Worm (Caenorhabditis elegans) whole organism, L1 larva: ENCODE results near the gene C42D4.13.

Experiments
- C04F5.9 ChIP-seq: sonication (generic microtip); optimal IDR thresholded peaks from 2 replicates; lab custom pipeline; 2016; ENCODE audit warnings: missing genetic modification characterization, missing compliant biosample characterization
- C16A3.4 ChIP-seq: fragments of 150-350 bp; optimal IDR thresholded peaks from 2 replicates; lab custom pipeline; 2014; ENCODE audit warnings: missing biosample characterization, missing genetic modification characterization
- C34B4.2 ChIP-seq: sonication (generic microtip); optimal IDR thresholded peaks from 2 replicates; lab custom pipeline; 2017; ENCODE audit warnings: mild to moderate bottlenecking, missing genetic modification characterization, missing compliant biosample characterization
- F16B12.6 ChIP-seq: fragments of 150-350 bp; optimal IDR thresholded peaks from 2 replicates; lab custom pipeline; 2014; ENCODE audit warnings: missing biosample characterization, missing genetic modification characterization
- Y116A8C.19 ChIP-seq: sonication (generic microtip); optimal IDR thresholded peaks from 2 replicates; lab custom pipeline; 2016; ENCODE audit warnings: missing compliant biosample characterization, missing genetic modification characterization, borderline replicate concordance
- aly-2 ChIP-seq: fragments of 150-350 bp; optimal IDR thresholded peaks from 2 replicates; lab custom pipeline; 2014; ENCODE audit warnings: missing biosample characterization, missing genetic modification characterization
- ceh-63 ChIP-seq: fragments of 200-800 bp; sonication (Bioruptor generic); optimal IDR thresholded peaks from 2 replicates; lab custom pipeline; 2018; ENCODE audit warnings: mild to moderate bottlenecking, missing genetic modification characterization, missing compliant biosample characterization
- ceh-82 ChIP-seq, 3 experiments: fragments of 150-350 bp in 1 of 3; sonication (generic microtip) in 2 of 3; optimal IDR thresholded peaks; 2 replicates each; lab custom pipeline; 2014 to 2017; ENCODE audit warnings: missing biosample characterization in 3 of 3, missing genetic modification characterization in 3 of 3
- ceh-88 ChIP-seq: fragments of 200-800 bp; sonication (Bioruptor generic); IDR thresholded peaks from 2 replicates; pipeline ENCODE4 v1.3.6; 2022; ENCODE audit warnings: missing genetic modification characterization, missing compliant biosample characterization
- ceh-90 ChIP-seq: sonication (generic microtip); optimal IDR thresholded peaks from 2 replicates; lab custom pipeline; 2016; ENCODE audit warnings: missing genetic modification characterization, missing compliant biosample characterization
- ces-1 ChIP-seq: fragments of 150-350 bp; optimal IDR thresholded peaks from 2 replicates; lab custom pipeline; 2014; ENCODE audit warnings: missing biosample characterization, missing genetic modification reagents, missing genetic modification characterization
- dpl-1 ChIP-seq, 3 experiments: fragments of 150-350 bp in 2 of 3; sonication (generic microtip) in 1 of 3; optimal IDR thresholded peaks; 2 replicates each; lab custom pipeline; 2014 to 2017; ENCODE audit warnings: missing biosample characterization in 3 of 3, missing genetic modification characterization in 3 of 3, missing genetic modification reagents in 3 of 3
- dsc-1 ChIP-seq: sonication (generic microtip); optimal IDR thresholded peaks from 2 replicates; lab custom pipeline; 2016; ENCODE audit warnings: mild to moderate bottlenecking, missing genetic modification characterization, missing compliant biosample characterization
- efl-1 ChIP-seq, 4 experiments: fragments of 150-350 bp; optimal IDR thresholded peaks in 3 of 4; peaks in 1 of 4; 1 replicate in 1 of 4; 2 replicates in 3 of 4; lab custom pipeline; 2014; ENCODE audit warnings: missing biosample characterization in 2 of 4, missing genetic modification characterization in 2 of 4, missing genetic modification reagents in 2 of 4
- efl-3 ChIP-seq: fragments of 200-800 bp; sonication (Bioruptor generic); optimal IDR thresholded peaks from 2 replicates; lab custom pipeline; 2018; ENCODE audit warnings: mild to moderate bottlenecking, missing genetic modification characterization, missing compliant biosample characterization
- egl-27 ChIP-seq, 2 experiments: fragments of 150-350 bp in 1 of 2; sonication (generic microtip); optimal IDR thresholded peaks; 3 replicates each; lab custom pipeline; 2017 to 2018; ENCODE audit warnings: missing biosample characterization in 2 of 2, missing genetic modification characterization in 2 of 2, missing genetic modification reagents in 2 of 2
- elt-2 ChIP-seq: sonication (generic microtip); optimal IDR thresholded peaks from 2 replicates; lab custom pipeline; 2016; ENCODE audit warnings: missing genetic modification characterization, mild to moderate bottlenecking, inconsistent platforms, missing compliant biosample characterization, missing genetic modification reagents
- ets-5 ChIP-seq: fragments of 200-800 bp; sonication (Bioruptor generic); IDR thresholded peaks from 2 replicates; pipeline ENCODE4 v1.3.6; 2022; ENCODE audit warnings: missing genetic modification characterization, missing compliant biosample characterization
- fkh-10 ChIP-seq: sonication (generic microtip); optimal IDR thresholded peaks from 2 replicates; lab custom pipeline; 2017; ENCODE audit warnings: missing biosample characterization, missing genetic modification reagents, missing genetic modification characterization
- hlh-4 ChIP-seq: sonication (generic microtip); optimal IDR thresholded peaks from 2 replicates; lab custom pipeline; 2016; ENCODE audit warnings: mild to moderate bottlenecking, missing genetic modification characterization, missing compliant biosample characterization
- isw-1 ChIP-seq: fragments of 200-800 bp; sonication (Bioruptor generic); IDR thresholded peaks from 2 replicates; pipeline ENCODE4 v1.3.6; 2022; ENCODE audit warnings: missing genetic modification characterization, missing compliant biosample characterization
- jun-1 ChIP-seq: fragments of 150-350 bp; optimal IDR thresholded peaks from 2 replicates; lab custom pipeline; 2014; ENCODE audit warnings: missing biosample characterization, missing genetic modification reagents, missing genetic modification characterization
- lin-13 ChIP-seq: fragments of 150-350 bp; optimal IDR thresholded peaks from 2 replicates; lab custom pipeline; 2014; ENCODE audit warnings: missing biosample characterization, missing genetic modification reagents, missing genetic modification characterization
- lin-14 ChIP-seq: fragments of 200-800 bp; sonication (Bioruptor generic); optimal IDR thresholded peaks from 2 replicates; lab custom pipeline; 2018; ENCODE audit warnings: mild to moderate bottlenecking, missing genetic modification characterization, moderate library complexity, missing compliant biosample characterization
- lin-35 ChIP-seq, 2 experiments: fragments of 150-350 bp; optimal IDR thresholded peaks; 2 replicates each; lab custom pipeline; 2014; ENCODE audit warnings: missing biosample characterization in 2 of 2, missing genetic modification characterization in 2 of 2, missing genetic modification reagents in 2 of 2
- lin-39 ChIP-seq: fragments of 150-350 bp; optimal IDR thresholded peaks from 2 replicates; lab custom pipeline; 2014; ENCODE audit warnings: missing biosample characterization, missing genetic modification reagents, missing genetic modification characterization
- lir-3 ChIP-seq: sonication (generic microtip); optimal IDR thresholded peaks from 2 replicates; lab custom pipeline; 2016; ENCODE audit warnings: mild to moderate bottlenecking, missing genetic modification characterization, moderate library complexity, missing compliant biosample characterization; ENCODE audit not compliant: poor library complexity
- lsy-2 ChIP-seq, 2 experiments: fragments of 150-350 bp; optimal IDR thresholded peaks; 2 replicates each; lab custom pipeline; 2014; ENCODE audit warnings: missing biosample characterization in 2 of 2, missing genetic modification characterization in 2 of 2
- mab-9 ChIP-seq: fragments of 200-800 bp; sonication (Bioruptor generic); IDR thresholded peaks from 2 replicates; pipeline ENCODE4 v1.3.6; 2022; ENCODE audit warnings: missing genetic modification reagents, missing genetic modification characterization, missing compliant biosample characterization
- nhr-12 ChIP-seq: sonication (generic microtip); optimal IDR thresholded peaks from 2 replicates; lab custom pipeline; 2017; ENCODE audit warnings: missing biosample characterization, missing genetic modification characterization
- nhr-19 ChIP-seq: fragments of 200-800 bp; sonication (Bioruptor generic); conservative IDR thresholded peaks from 2 replicates; pipeline ENCODE4 v1.3.6; 2022; ENCODE audit warnings: missing genetic modification characterization, missing compliant biosample characterization
- nhr-28 ChIP-seq: fragments of 150-350 bp; optimal IDR thresholded peaks from 2 replicates; lab custom pipeline; 2014; ENCODE audit warnings: missing biosample characterization, missing genetic modification characterization
- nhr-47 ChIP-seq: sonication (generic microtip); optimal IDR thresholded peaks from 2 replicates; lab custom pipeline; 2016; ENCODE audit warnings: mild to moderate bottlenecking, missing genetic modification characterization, moderate library complexity, missing compliant biosample characterization
- nhr-71 ChIP-seq: sonication (generic microtip); optimal IDR thresholded peaks from 2 replicates; lab custom pipeline; 2016; ENCODE audit warnings: mild to moderate bottlenecking, missing genetic modification characterization, moderate library complexity, missing compliant biosample characterization
- nhr-77 ChIP-seq: fragments of 150-350 bp; optimal IDR thresholded peaks from 2 replicates; lab custom pipeline; 2014; ENCODE audit warnings: missing biosample characterization, missing genetic modification characterization
- nhr-85 ChIP-seq: sonication (generic microtip); peaks from one replicate; lab custom pipeline; 2016; ENCODE audit warnings: missing genetic modification characterization, inconsistent platforms, missing compliant biosample characterization
- nhr-90 ChIP-seq: sonication (generic microtip); optimal IDR thresholded peaks from 2 replicates; lab custom pipeline; 2016; ENCODE audit warnings: mild to moderate bottlenecking, missing genetic modification characterization, missing compliant biosample characterization; ENCODE audit not compliant: poor library complexity
- pax-3 ChIP-seq: fragments of 200-800 bp; sonication (Bioruptor generic); optimal IDR thresholded peaks from 2 replicates; lab custom pipeline; 2018; ENCODE audit warnings: mild to moderate bottlenecking, missing genetic modification characterization, moderate library complexity, missing compliant biosample characterization
- pqm-1 ChIP-seq: sonication (generic microtip); optimal IDR thresholded peaks from 3 replicates; lab custom pipeline; 2017; ENCODE audit warnings: missing biosample characterization, missing genetic modification characterization
- rnt-1 ChIP-seq: sonication (generic microtip); optimal IDR thresholded peaks from 2 replicates; lab custom pipeline; 2016; ENCODE audit warnings: mild to moderate bottlenecking, missing genetic modification characterization, moderate library complexity, missing compliant biosample characterization
- skn-1 ChIP-seq: fragments of 150-350 bp; optimal IDR thresholded peaks from 2 replicates; lab custom pipeline; 2014; ENCODE audit warnings: missing biosample characterization, missing genetic modification characterization
- snpc-4 ChIP-seq: fragments of 150-350 bp; optimal IDR thresholded peaks from 2 replicates; lab custom pipeline; 2014; ENCODE audit warnings: missing biosample characterization, missing genetic modification characterization
- snu-23 ChIP-seq: sonication (generic microtip); optimal IDR thresholded peaks from 2 replicates; lab custom pipeline; 2016; ENCODE audit warnings: missing genetic modification characterization, missing compliant biosample characterization
- sptf-1 ChIP-seq: fragments of 150-350 bp; optimal IDR thresholded peaks from 2 replicates; lab custom pipeline; 2014; ENCODE audit warnings: missing biosample characterization, missing genetic modification characterization
- sup-37 ChIP-seq: fragments of 200-800 bp; sonication (Bioruptor generic); optimal IDR thresholded peaks from 2 replicates; lab custom pipeline; 2018; ENCODE audit warnings: mild to moderate bottlenecking, missing genetic modification characterization, missing compliant biosample characterization
- tlp-1 ChIP-seq: fragments of 150-350 bp; optimal IDR thresholded peaks from 2 replicates; lab custom pipeline; 2014; ENCODE audit warnings: missing biosample characterization, missing genetic modification characterization
- unc-30 ChIP-seq: sonication (generic microtip); optimal IDR thresholded peaks from 2 replicates; lab custom pipeline; 2017; ENCODE audit warnings: missing biosample characterization, missing genetic modification characterization
- zag-1 ChIP-seq: fragments of 150-350 bp; optimal IDR thresholded peaks from 2 replicates; lab custom pipeline; 2014; ENCODE audit warnings: missing biosample characterization, missing genetic modification characterization
- zip-4 ChIP-seq: fragments of 200-800 bp; sonication (Bioruptor generic); optimal IDR thresholded peaks from 2 replicates; lab custom pipeline; 2018; ENCODE audit warnings: mild to moderate bottlenecking, missing genetic modification characterization, moderate library complexity, missing compliant biosample characterization
- ztf-4 ChIP-seq: fragments of 150-350 bp; optimal IDR thresholded peaks from 2 replicates; lab custom pipeline; 2014; ENCODE audit warnings: missing biosample characterization, missing genetic modification characterization

C42D4.13 gene

DNA sequence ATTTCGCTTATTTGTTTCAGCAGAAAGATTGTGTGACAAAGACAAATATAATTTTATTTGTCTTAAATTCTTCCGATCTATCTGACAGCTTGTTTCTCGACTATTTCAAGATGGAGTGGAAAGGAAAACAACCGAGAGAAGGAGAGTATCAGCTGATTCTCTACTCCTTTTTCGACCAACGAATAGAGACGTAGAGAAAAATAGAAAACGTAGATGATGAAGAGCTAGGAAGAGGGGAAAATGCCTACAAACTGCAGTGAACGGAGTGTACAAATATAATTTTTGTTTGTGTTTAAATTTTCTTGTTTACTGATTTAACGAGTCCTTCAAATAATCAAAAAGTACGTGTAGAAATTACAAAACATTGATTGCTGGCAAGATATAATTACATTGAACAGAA is 40.2 kb downstream of the C42D4.13 start:
- TF ChIP-seq lsy-2 (tag; optimal IDR thresholded peaks at IDR 0.05; lab: Kevin White, UChicago): peak in 1 of 2 experiments; percentile 69
- peak; percentile 47 for TF ChIP-seq F16B12.6 (tag; lab: Kevin White, UChicago)
- peak in 1 of 3 experiments; percentile 3 for TF ChIP-seq ceh-82 (tag; optimal IDR thresholded peaks at IDR 0.05; lab: Kevin White, UChicago)
- no peak for TF ChIP-seq sup-37 (GFP tag; lab: Kevin White, UChicago)
- no peak for TF ChIP-seq nhr-28 (tag; lab: Kevin White, UChicago)
- no peak for TF ChIP-seq jun-1 (tag; lab: Kevin White, UChicago)
- TF ChIP-seq ets-5 (GFP tag; lab: Robert Waterston, UW): no peak
- no peak for TF ChIP-seq lin-13 (GFP tag; lab: Kevin White, UChicago)
- no peak for TF ChIP-seq egl-27 (tag; optimal IDR thresholded peaks at IDR 0.05; lab: Kevin White, UChicago)
- no peak for TF ChIP-seq lin-39 (tag; lab: Kevin White, UChicago)
- TF ChIP-seq isw-1: no peak
- TF ChIP-seq rnt-1 (tag; lab: Kevin White, UChicago): peak; percentile 12
- TF ChIP-seq tlp-1: no peak
- peak; percentile 53 for TF ChIP-seq lin-14 (GFP tag; lab: Kevin White, UChicago)
- no peak for TF ChIP-seq nhr-12 (tag; lab: Kevin White, UChicago)
- TF ChIP-seq lin-35 (GFP tag; optimal IDR thresholded peaks at IDR 0.05; lab: Kevin White, UChicago): peak in 1 of 2 experiments; percentile 36
- peak; percentile 14 for TF ChIP-seq snu-23 (GFP tag; lab: Kevin White, UChicago)
- no peak for TF ChIP-seq nhr-19
- peak; percentile 10 to 14 for TF ChIP-seq efl-1 (optimal IDR thresholded peaks at IDR 0.05; lab: Kevin White, UChicago)
- peak in 1 of 2 experiments; percentile 89 for TF ChIP-seq efl-1 (GFP tag; optimal IDR thresholded peaks at IDR 0.05 in 1 of 2; lab: Kevin White, UChicago)
- TF ChIP-seq unc-30 (tag; lab: Kevin White, UChicago): no peak
- no peak for TF ChIP-seq skn-1 (tag; lab: Kevin White, UChicago)
- TF ChIP-seq fkh-10 (GFP tag; lab: Kevin White, UChicago): no peak
- TF ChIP-seq nhr-47: no peak
- TF ChIP-seq pqm-1: no peak
- TF ChIP-seq nhr-85 (tag; lab: Kevin White, UChicago): peak; percentile 20
- TF ChIP-seq elt-2 (tag; lab: Kevin White, UChicago): no peak
- no peak for TF ChIP-seq ceh-90
- TF ChIP-seq C16A3.4 (tag; lab: Kevin White, UChicago): no peak
- no peak for TF ChIP-seq mab-9 (GFP tag; lab: Robert Waterston, UW)
- no peak for TF ChIP-seq zag-1 (tag; lab: Kevin White, UChicago)
- TF ChIP-seq pax-3 (tag; lab: Kevin White, UChicago): no peak
- peak in 1 of 3 experiments; percentile 29 for TF ChIP-seq dpl-1 (GFP tag; optimal IDR thresholded peaks at IDR 0.05; lab: Kevin White, UChicago)
- no peak for TF ChIP-seq ceh-63 (GFP tag; lab: Kevin White, UChicago)
- no peak for TF ChIP-seq ztf-4
- TF ChIP-seq hlh-4 (tag; lab: Kevin White, UChicago): no peak
- TF ChIP-seq C04F5.9: no peak
- no peak for TF ChIP-seq efl-3
- no peak for TF ChIP-seq sptf-1 (tag; lab: Kevin White, UChicago)
- TF ChIP-seq ces-1: no peak
- no peak for TF ChIP-seq nhr-71 (tag; lab: Kevin White, UChicago)
- TF ChIP-seq zip-4 (GFP tag; lab: Kevin White, UChicago): no peak
- TF ChIP-seq C34B4.2 (tag; lab: Kevin White, UChicago): no peak
- no peak for TF ChIP-seq nhr-90 (tag; lab: Kevin White, UChicago)
- no peak for TF ChIP-seq dsc-1 (tag; lab: Kevin White, UChicago)
- TF ChIP-seq Y116A8C.19 (tag; lab: Kevin White, UChicago): no peak
- TF ChIP-seq ceh-88 (GFP tag; lab: Robert Waterston, UW): no peak
- no peak for TF ChIP-seq nhr-77 (tag; lab: Kevin White, UChicago)
- TF ChIP-seq snpc-4 (tag; lab: Kevin White, UChicago): no peak
- TF ChIP-seq lir-3 (tag; lab: Kevin White, UChicago): no peak
- TF ChIP-seq aly-2 (tag; lab: Kevin White, UChicago): no peak
